Worm (Caenorhabditis elegans) whole organism, L4/young adult: ENCODE data around the gene F11A5.5.

Experiments used
- W03F9.2 ChIP-seq: fragments of 150-350 bp; optimal IDR thresholded peaks from 2 replicates; lab custom pipeline; 2014; ENCODE audit warnings: missing biosample characterization, missing genetic modification characterization
- dao-5 ChIP-seq: sonication (generic microtip); optimal IDR thresholded peaks from 2 replicates; lab custom pipeline; 2016; ENCODE audit warnings: missing genotype, missing genetic modification characterization, moderate library complexity, missing compliant biosample characterization
- him-1 ChIP-seq: sonication (generic microtip); optimal IDR thresholded peaks from 2 replicates; lab custom pipeline; 2016; ENCODE audit warnings: missing genotype, missing genetic modification reagents, missing genetic modification characterization, missing compliant biosample characterization

- TF ChIP-seq him-1 (no peak), dao-5 (tag; lab: Kevin White, UChicago) (no peak), W03F9.2 (tag; lab: Kevin White, UChicago) (no peak)
These were observed 38.5 kb upstream of the F11A5.5 start, which contains the start of gene F10A3.17 for ce11 chrV:16159594-16159993.
